Worm (Caenorhabditis elegans) whole organism, late embryonic: Measurements from ENCODE around the gene ZK666.11.

Source experiments
- F13H6.1 ChIP-seq: sonication (generic microtip); optimal IDR thresholded peaks from 2 replicates; lab custom pipeline; 2016; ENCODE audit warnings: missing genetic modification characterization, missing compliant biosample characterization
- elt-2 ChIP-seq: sonication (generic microtip); optimal IDR thresholded peaks from 2 replicates; lab custom pipeline; 2016; ENCODE audit warnings: missing genetic modification reagents, missing genetic modification characterization, missing compliant biosample characterization
- fkh-10 ChIP-seq: fragments of 150-350 bp; optimal IDR thresholded peaks from 2 replicates; lab custom pipeline; 2014; ENCODE audit warnings: missing biosample characterization, missing genetic modification reagents, missing genetic modification characterization
- nhr-11 ChIP-seq: fragments of 150-350 bp; optimal IDR thresholded peaks from 2 replicates; lab custom pipeline; 2014; ENCODE audit warnings: missing biosample characterization, missing genetic modification characterization
- pha-4 ChIP-seq: fragments of 150-350 bp; optimal IDR thresholded peaks from 2 replicates; lab custom pipeline; 2018; ENCODE audit warnings: missing biosample characterization, missing genetic modification reagents, missing genetic modification characterization
- pros-1 ChIP-seq: fragments of 150-350 bp; optimal IDR thresholded peaks from 2 replicates; lab custom pipeline; 2014; ENCODE audit warnings: missing biosample characterization, missing genetic modification reagents, missing genetic modification characterization

DNA sequence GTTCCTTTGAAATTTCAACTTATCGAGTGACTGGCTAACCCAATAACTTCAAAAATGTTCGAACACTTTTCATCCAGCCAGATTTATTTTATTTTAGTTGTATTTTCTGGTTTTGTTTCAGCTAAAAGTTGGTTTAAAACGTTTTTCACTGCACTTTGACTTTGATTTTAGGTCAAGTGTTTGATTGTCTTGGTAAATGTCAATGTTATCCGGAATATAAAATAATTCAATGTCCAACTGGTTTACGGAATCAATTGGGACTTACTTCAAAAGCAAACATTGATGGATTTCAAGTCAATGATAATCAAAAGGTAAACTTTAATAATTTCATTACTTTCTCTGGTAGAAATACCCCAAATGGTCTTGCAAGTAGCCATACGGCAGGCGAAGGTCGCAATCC, 1.5 kb downstream of the ZK666.11 start:
- TF ChIP-seq pros-1: no peak
- no peak for TF ChIP-seq nhr-11 (tag; lab: Kevin White, UChicago)
- TF ChIP-seq pha-4: no peak
- no peak for TF ChIP-seq fkh-10 (GFP tag; lab: Kevin White, UChicago)
- no peak for TF ChIP-seq F13H6.1
- TF ChIP-seq elt-2 (tag; lab: Kevin White, UChicago): no peak
